Worm (Caenorhabditis elegans): ENCODE data around the gene F56D6.8.

ce11 chrIV:3912598-3912997, 18.4 kb upstream of the F56D6.8 start, which contains the start of gene F56D6.20:
- TF ChIP-seq cog-1 (tag; optimal IDR thresholded peaks at IDR 0.05) (no peak), klf-2 (GFP tag; conservative IDR thresholded peaks at IDR 0.05) (no peak), flt-1 (GFP tag; IDR thresholded peaks at IDR 0.05) (no peak)

All from whole organism, midembryonic.